Worm (Caenorhabditis elegans) whole organism, young adult: Measurements from ENCODE around the gene pigx-1.

ENCODE experiments used
- B0336.3 ChIP-seq: fragments of 200-800 bp; sonication (Bioruptor generic); IDR thresholded peaks from 2 replicates; pipeline ENCODE4 v1.3.6; 2022; ENCODE audit warnings: missing genetic modification characterization, missing compliant biosample characterization
- C06A6.2 ChIP-seq: fragments of 200-800 bp; sonication (Bioruptor generic); conservative IDR thresholded peaks from 2 replicates; pipeline ENCODE4 v1.3.6; 2022; ENCODE audit warnings: missing genetic modification characterization, missing compliant biosample characterization
- C17E4.6 ChIP-seq: fragments of 200-800 bp; sonication (Bioruptor generic); IDR thresholded peaks from 2 replicates; pipeline ENCODE4 v1.3.6; 2022; ENCODE audit warnings: missing genetic modification reagents, missing genetic modification characterization, missing compliant biosample characterization
- F23B12.7 ChIP-seq: sonication (generic microtip); optimal IDR thresholded peaks from 2 replicates; lab custom pipeline; 2017; ENCODE audit warnings: missing genetic modification characterization, mild to moderate bottlenecking, missing compliant biosample characterization, antibody characterized with exemption, moderate library complexity; ENCODE audit not compliant: insufficient read depth
- F52B5.7 ChIP-seq: sonication (generic microtip); optimal IDR thresholded peaks from 2 replicates; lab custom pipeline; 2016; ENCODE audit warnings: mild to moderate bottlenecking, missing genetic modification characterization, missing compliant biosample characterization
- F55B11.4 ChIP-seq: sonication (generic microtip); optimal IDR thresholded peaks from 2 replicates; lab custom pipeline; 2016; ENCODE audit warnings: missing compliant biosample characterization, missing genetic modification characterization, borderline replicate concordance; ENCODE audit not compliant: insufficient read depth
- F57C9.4 ChIP-seq: sonication (generic microtip); optimal IDR thresholded peaks from 2 replicates; lab custom pipeline; 2017; ENCODE audit warnings: mild to moderate bottlenecking, missing genetic modification characterization, missing compliant biosample characterization
- K12H6.12 ChIP-seq: fragments of 200-800 bp; sonication (Bioruptor generic); optimal IDR thresholded peaks from 2 replicates; lab custom pipeline; 2018; ENCODE audit warnings: mild to moderate bottlenecking, missing genetic modification characterization, missing compliant biosample characterization
- T07F8.4 ChIP-seq: sonication (generic microtip); optimal IDR thresholded peaks from 2 replicates; lab custom pipeline; 2016; ENCODE audit warnings: mild to moderate bottlenecking, missing genetic modification characterization, moderate library complexity, missing compliant biosample characterization
- T26A5.8 ChIP-seq: sonication (generic microtip); optimal IDR thresholded peaks from 2 replicates; lab custom pipeline; 2016; ENCODE audit warnings: missing genetic modification characterization, missing compliant biosample characterization
- Y53F4B.3 ChIP-seq: fragments of 200-800 bp; sonication (Bioruptor generic); IDR thresholded peaks from 2 replicates; pipeline ENCODE4 v1.3.6; 2022; ENCODE audit warnings: missing genetic modification reagents, missing genetic modification characterization, missing compliant biosample characterization
- Y53G8AR.9 ChIP-seq: fragments of 200-800 bp; sonication (Bioruptor generic); conservative IDR thresholded peaks from 2 replicates; pipeline ENCODE4 v1.3.6; 2022; ENCODE audit warnings: missing genetic modification reagents, missing genetic modification characterization, missing compliant biosample characterization
- Y67H2A.10 ChIP-seq: fragments of 200-800 bp; sonication (Bioruptor generic); conservative IDR thresholded peaks from 2 replicates; pipeline ENCODE4 v1.3.6; 2022; ENCODE audit warnings: missing genetic modification reagents, missing genetic modification characterization, missing compliant biosample characterization
- ZK185.1 ChIP-seq: sonication (generic microtip); optimal IDR thresholded peaks from 2 replicates; lab custom pipeline; 2016; ENCODE audit warnings: mild to moderate bottlenecking, missing genetic modification characterization, missing compliant biosample characterization; ENCODE audit not compliant: poor library complexity, severe bottlenecking
- ama-1 ChIP-seq, 3 experiments: fragments of 150-350 bp in 1 of 3; sonication (generic microtip) in 2 of 3; optimal IDR thresholded peaks; 2 replicates each; lab custom pipeline; 2014 to 2018; ENCODE audit warnings: missing biosample characterization in 2 of 3, missing genetic modification characterization in 2 of 3, missing genetic modification reagents in 2 of 3
- attf-6 ChIP-seq: fragments of 200-800 bp; sonication (Bioruptor generic); IDR thresholded peaks from 2 replicates; pipeline ENCODE4 v1.3.6; 2022; ENCODE audit warnings: missing genetic modification reagents, missing genetic modification characterization, missing compliant biosample characterization
- bed-2 ChIP-seq: fragments of 200-800 bp; sonication (Bioruptor generic); IDR thresholded peaks from 2 replicates; pipeline ENCODE4 v1.3.6; 2022; ENCODE audit warnings: missing genetic modification reagents, missing genetic modification characterization, missing compliant biosample characterization
- ceh-100 ChIP-seq: fragments of 200-800 bp; sonication (Bioruptor generic); IDR thresholded peaks from 2 replicates; pipeline ENCODE4 v1.3.6; 2022; ENCODE audit warnings: missing genetic modification reagents, missing genetic modification characterization, missing compliant biosample characterization
- ceh-79 ChIP-seq: sonication (generic microtip); optimal IDR thresholded peaks from 2 replicates; lab custom pipeline; 2017; ENCODE audit warnings: mild to moderate bottlenecking, missing genetic modification characterization, missing compliant biosample characterization
- chd-7 ChIP-seq: sonication (generic microtip); optimal IDR thresholded peaks from 2 replicates; lab custom pipeline; 2016; ENCODE audit warnings: mild to moderate bottlenecking, missing genetic modification characterization, moderate library complexity, missing compliant biosample characterization
- egrh-3 ChIP-seq: fragments of 200-800 bp; sonication (Bioruptor generic); IDR thresholded peaks from 2 replicates; pipeline ENCODE4 v1.3.6; 2022; ENCODE audit warnings: missing genetic modification reagents, missing genetic modification characterization, missing compliant biosample characterization
- ets-4 ChIP-seq: fragments of 200-800 bp; sonication (Bioruptor generic); optimal IDR thresholded peaks from 2 replicates; lab custom pipeline; 2018; ENCODE audit warnings: mild to moderate bottlenecking, missing genetic modification characterization, missing compliant biosample characterization
- him-1 ChIP-seq: sonication (generic microtip); optimal IDR thresholded peaks from 2 replicates; lab custom pipeline; 2016; ENCODE audit warnings: missing genotype, missing genetic modification reagents, missing genetic modification characterization, missing compliant biosample characterization
- hlh-26 ChIP-seq: fragments of 200-800 bp; sonication (Bioruptor generic); conservative IDR thresholded peaks from 2 replicates; pipeline ENCODE4 v1.3.6; 2022; ENCODE audit warnings: missing genetic modification reagents, missing genetic modification characterization, missing compliant biosample characterization
- lin-35 ChIP-seq, 3 experiments: fragments of 150-350 bp in 2 of 3; sonication (generic microtip) in 1 of 3; optimal IDR thresholded peaks; 2 replicates each; lab custom pipeline; 2014 to 2018; ENCODE audit warnings: missing biosample characterization in 3 of 3, missing genetic modification characterization in 3 of 3, missing genetic modification reagents in 3 of 3
- lir-1 ChIP-seq: fragments of 200-800 bp; sonication (Bioruptor generic); conservative IDR thresholded peaks from 2 replicates; pipeline ENCODE4 v1.3.6; 2022; ENCODE audit warnings: missing genetic modification reagents, missing genetic modification characterization, missing compliant biosample characterization
- madf-8 ChIP-seq: fragments of 200-800 bp; sonication (Bioruptor generic); conservative IDR thresholded peaks from 2 replicates; pipeline ENCODE4 v1.3.6; 2022; ENCODE audit warnings: missing genetic modification reagents, missing genetic modification characterization, missing compliant biosample characterization
- mel-28 ChIP-seq: sonication (generic microtip); optimal IDR thresholded peaks from 2 replicates; lab custom pipeline; 2016; ENCODE audit warnings: borderline replicate concordance, mild to moderate bottlenecking, missing genetic modification characterization, missing compliant biosample characterization
- nfyb-1 ChIP-seq: fragments of 200-800 bp; sonication (Bioruptor generic); IDR thresholded peaks from 2 replicates; pipeline ENCODE4 v1.3.6; 2022; ENCODE audit warnings: missing genetic modification reagents, missing genetic modification characterization, missing compliant biosample characterization
- nhr-120 ChIP-seq: fragments of 200-800 bp; sonication (Bioruptor generic); IDR thresholded peaks from 2 replicates; pipeline ENCODE4 v1.3.6; 2022; ENCODE audit warnings: missing genetic modification characterization, missing compliant biosample characterization
- nhr-27 ChIP-seq: fragments of 200-800 bp; sonication (Bioruptor generic); optimal IDR thresholded peaks from 2 replicates; lab custom pipeline; 2018; ENCODE audit warnings: mild to moderate bottlenecking, missing genetic modification characterization, moderate library complexity, missing compliant biosample characterization
- pbrm-1 ChIP-seq: fragments of 200-800 bp; sonication (Bioruptor generic); IDR thresholded peaks from 2 replicates; pipeline ENCODE4 v1.3.6; 2022; ENCODE audit warnings: missing genetic modification reagents, missing genetic modification characterization, missing compliant biosample characterization
- repo-1 ChIP-seq: sonication (generic microtip); optimal IDR thresholded peaks from 2 replicates; lab custom pipeline; 2017; ENCODE audit warnings: mild to moderate bottlenecking, missing genetic modification characterization, missing compliant biosample characterization
- sea-2 ChIP-seq: fragments of 200-800 bp; sonication (Bioruptor generic); IDR thresholded peaks from 2 replicates; pipeline ENCODE4 v1.3.6; 2022; ENCODE audit warnings: missing genetic modification characterization, missing compliant biosample characterization
- snpc-1.1 ChIP-seq: sonication (generic microtip); optimal IDR thresholded peaks from 2 replicates; lab custom pipeline; 2017; ENCODE audit warnings: missing genetic modification characterization, mild to moderate bottlenecking, missing compliant biosample characterization, antibody characterized with exemption, moderate library complexity, missing genotype, missing genetic modification reagents; ENCODE audit not compliant: insufficient read depth
- somi-1 ChIP-seq: fragments of 200-800 bp; sonication (Bioruptor generic); optimal IDR thresholded peaks from 2 replicates; lab custom pipeline; 2018; ENCODE audit warnings: mild to moderate bottlenecking, missing genetic modification characterization, missing compliant biosample characterization
- tbx-9 ChIP-seq: sonication (generic microtip); optimal IDR thresholded peaks from 2 replicates; lab custom pipeline; 2016; ENCODE audit warnings: borderline replicate concordance, missing genetic modification characterization, inconsistent platforms, missing compliant biosample characterization
- unc-130 ChIP-seq: sonication (generic microtip); optimal IDR thresholded peaks from 2 replicates; lab custom pipeline; 2016; ENCODE audit warnings: missing genetic modification reagents, missing genetic modification characterization, missing compliant biosample characterization
- unc-62 ChIP-seq: fragments of 150-350 bp; optimal IDR thresholded peaks from 2 replicates; lab custom pipeline; 2014; ENCODE audit warnings: missing biosample characterization, missing genetic modification reagents, missing genetic modification characterization
- xnd-1 ChIP-seq: sonication (generic microtip); optimal IDR thresholded peaks from 2 replicates; lab custom pipeline; 2016; ENCODE audit warnings: missing genotype, missing genetic modification reagents, missing genetic modification characterization, missing compliant biosample characterization
- zfh-2 ChIP-seq: fragments of 200-800 bp; sonication (Bioruptor generic); conservative IDR thresholded peaks from 2 replicates; pipeline ENCODE4 v1.3.6; 2022; ENCODE audit warnings: missing genetic modification reagents, missing genetic modification characterization, missing compliant biosample characterization
- ztf-26 ChIP-seq: sonication (generic microtip); optimal IDR thresholded peaks from 2 replicates; lab custom pipeline; 2017; ENCODE audit warnings: missing genetic modification characterization, missing compliant biosample characterization
- ztf-6 ChIP-seq: fragments of 200-800 bp; sonication (Bioruptor generic); IDR thresholded peaks from 2 replicates; pipeline ENCODE4 v1.3.6; 2022; ENCODE audit warnings: missing genetic modification reagents, missing genetic modification characterization, missing compliant biosample characterization

pigx-1 gene

DNA sequence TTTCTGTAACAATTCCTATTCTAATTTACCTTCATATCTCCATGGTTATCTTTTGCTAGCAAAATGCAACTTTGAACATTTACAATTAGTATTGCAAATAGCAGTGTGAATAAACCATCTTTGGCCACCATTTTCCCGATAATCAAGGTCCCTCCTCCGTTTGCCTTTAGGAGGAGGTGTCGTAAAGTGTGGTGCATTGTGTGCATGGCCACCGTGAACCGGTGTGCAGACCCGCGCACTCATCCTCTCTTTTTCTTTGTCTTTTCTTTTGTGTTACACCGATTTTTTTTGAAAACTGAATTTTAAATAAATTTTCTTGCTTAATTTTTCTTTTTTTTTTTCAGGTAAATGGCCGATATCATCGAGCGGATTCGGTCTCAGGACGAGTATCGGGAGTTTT is at the start of gene pigx-1, which contains the start of gene rme-6:
TSS of gene pigx-1 (minus strand) at position 206 of the 400 bp plus-strand sequence.
TSS of gene rme-6 (plus strand) at position 345 of the 400 bp plus-strand sequence.
- TF ChIP-seq chd-7 (tag; lab: Kevin White, UChicago) (no peak), madf-8 (GFP tag; lab: Robert Waterston, UW) (no peak), attf-6 (GFP tag; lab: Robert Waterston, UW) (no peak), T07F8.4 (tag; lab: Kevin White, UChicago) (no peak), ceh-79 (no peak), repo-1 (tag; lab: Kevin White, UChicago) (no peak), egrh-3 (GFP tag; lab: Robert Waterston, UW) (no peak), ama-1 (optimal IDR thresholded peaks at IDR 0.05; lab: Kevin White, UChicago) (no peak), ama-1 (GFP tag; optimal IDR thresholded peaks at IDR 0.05; lab: Kevin White, UChicago) (no peak), ZK185.1 (tag; lab: Kevin White, UChicago) (no peak), C17E4.6 (GFP tag; lab: Robert Waterston, UW) (no peak), K12H6.12 (tag; lab: Kevin White, UChicago) (no peak)

DNA sequence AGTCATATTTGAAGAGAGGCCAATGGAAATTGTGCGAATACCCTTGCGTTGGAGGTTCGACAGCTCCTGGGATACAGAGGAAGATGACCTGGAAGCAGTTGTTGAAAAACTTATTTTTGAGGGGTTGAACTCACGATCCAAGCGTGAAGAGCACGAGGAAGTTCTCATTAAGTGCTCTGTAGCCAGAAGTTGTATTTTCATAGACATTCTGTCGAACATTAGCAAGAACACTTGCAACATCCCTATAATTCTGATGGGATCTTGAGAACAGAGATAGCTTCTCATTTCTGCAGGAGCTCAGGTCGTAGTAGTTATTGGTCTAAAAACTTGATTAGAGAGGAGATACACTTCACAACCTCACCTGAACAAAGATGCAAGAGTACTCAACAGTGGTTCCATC is 44.8 kb upstream of the pigx-1 start:
- TF ChIP-seq Y53G8AR.9 (GFP tag; lab: Robert Waterston, UW) (no peak), bed-2 (GFP tag; lab: Robert Waterston, UW) (no peak)

DNA sequence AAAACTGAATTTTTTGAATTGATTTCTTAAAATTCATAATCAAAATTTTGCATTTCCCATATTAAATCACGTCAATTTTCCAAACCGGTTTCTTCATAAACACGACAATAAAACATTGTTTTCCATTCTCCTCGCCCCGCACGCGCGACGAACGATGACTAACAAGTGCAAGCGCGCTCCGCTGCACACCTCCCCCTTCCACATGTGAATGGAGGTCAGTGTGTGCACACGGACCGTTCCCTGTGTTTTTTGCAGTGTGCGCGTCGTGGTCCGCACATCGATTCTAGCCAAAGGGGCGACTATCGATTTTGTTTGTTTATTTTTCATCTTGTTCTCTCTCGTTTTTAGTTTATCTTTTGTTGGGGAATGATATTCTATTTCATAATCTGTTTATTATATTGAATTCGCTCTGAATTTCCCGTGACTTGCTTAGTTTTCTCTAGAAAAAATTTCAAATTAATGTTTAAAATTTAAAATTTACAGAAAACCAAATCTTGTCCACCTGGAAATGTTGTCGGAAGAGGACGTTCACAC is 31.8 kb upstream of the pigx-1 start, which contains the start of gene snx-1:
TSS of gene snx-1 (plus strand) at position 484 of the 534 bp plus-strand sequence.
- TF ChIP-seq F57C9.4 (tag; lab: Kevin White, UChicago) (no peak), F23B12.7 (no peak), him-1 (tag; lab: Kevin White, UChicago) (no peak), lin-35 (GFP tag; optimal IDR thresholded peaks at IDR 0.05; lab: Kevin White, UChicago) (no peak), egrh-3 (GFP tag; lab: Robert Waterston, UW) (peak; percentile 73), Y67H2A.10 (GFP tag; lab: Robert Waterston, UW) (no peak; the same call in 1 of the 2 replicates), unc-130 (no peak), zfh-2 (GFP tag; lab: Robert Waterston, UW) (peak; percentile 68), nhr-120 (GFP tag; lab: Robert Waterston, UW) (no peak), mel-28 (no peak), sea-2 (GFP tag; lab: Robert Waterston, UW) (no peak), F52B5.7 (tag; lab: Kevin White, UChicago) (no peak), C17E4.6 (GFP tag; lab: Robert Waterston, UW) (no peak), F55B11.4 (tag; lab: Kevin White, UChicago) (no peak), hlh-26 (GFP tag; lab: Robert Waterston, UW) (no peak), tbx-9 (tag; lab: Kevin White, UChicago) (no peak), somi-1 (no peak), ceh-100 (GFP tag; lab: Robert Waterston, UW) (no peak), ets-4 (no peak), snpc-1.1 (tag; lab: Kevin White, UChicago) (no peak), pbrm-1 (GFP tag; lab: Robert Waterston, UW) (peak; percentile 23; the same call in 1 of the 2 replicates), T26A5.8 (tag; lab: Kevin White, UChicago) (no peak), C06A6.2 (GFP tag; lab: Robert Waterston, UW) (no peak), ztf-6 (GFP tag; lab: Robert Waterston, UW) (no peak), unc-62 (no peak), ztf-26 (tag; lab: Kevin White, UChicago) (no peak), xnd-1 (tag; lab: Kevin White, UChicago) (no peak), Y53F4B.3 (no peak), madf-8 (GFP tag; lab: Robert Waterston, UW) (no peak), nhr-27 (no peak), B0336.3 (GFP tag; lab: Robert Waterston, UW) (0 out of 2 replicates have a peak, but pooled peaks have one; percentile 19), lir-1 (no peak), repo-1 (tag; lab: Kevin White, UChicago) (no peak), nfyb-1 (GFP tag; lab: Robert Waterston, UW) (no peak)
